Fruit fly (Drosophila melanogaster): ENCODE measurements around the gene CG17734.
A peak's percentile ranks its signal among the peaks of the same experiment; 100 is the strongest.

Gene CG17734

DNA sequence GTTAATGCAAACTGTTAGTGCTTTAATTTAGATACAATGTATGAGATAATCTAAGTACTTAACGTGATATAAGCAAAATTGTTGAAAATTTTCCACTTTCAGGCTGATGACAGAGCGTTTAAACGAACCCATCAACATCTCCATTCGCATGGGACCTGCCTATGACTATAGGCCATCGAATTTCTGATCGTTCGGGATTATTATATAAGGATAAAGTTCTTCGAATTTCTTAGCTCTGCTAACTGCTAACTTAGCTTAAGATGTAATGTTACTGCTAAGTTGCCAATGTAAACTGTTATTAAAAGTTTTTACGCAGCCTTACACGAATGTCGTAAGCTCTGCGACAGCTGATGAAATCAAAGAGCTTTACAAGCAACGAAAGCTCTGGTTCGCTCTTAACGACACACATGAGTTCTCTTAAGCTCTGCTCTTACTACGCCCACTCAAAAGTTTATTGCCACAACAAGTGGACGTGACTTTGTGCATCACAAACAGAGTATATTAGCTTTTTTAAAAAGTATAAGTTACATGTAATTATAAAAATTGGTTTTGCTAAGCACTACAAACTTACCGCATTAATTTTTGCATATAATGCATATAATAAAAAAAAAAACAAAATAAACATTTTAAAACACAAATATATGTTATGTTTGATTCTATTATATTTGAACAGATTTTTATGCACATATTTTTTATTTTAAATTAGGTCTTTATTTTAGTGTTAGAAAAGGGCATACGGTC is 47.0 kb downstream of the CG17734 start (continued):
- peak; percentile 85 for TF ChIP-seq CG7271 (tag; optimal IDR thresholded peaks at IDR 0.05)
- TF ChIP-seq sug (tag; optimal IDR thresholded peaks at IDR 0.05): peak; percentile 93
- peak; percentile 86 for TF ChIP-seq Mad (GFP tag; optimal IDR thresholded peaks at IDR 0.05)
- TF ChIP-seq Elba2 (GFP tag; optimal IDR thresholded peaks at IDR 0.05): no peak
- TF ChIP-seq Hr78 (GFP tag; optimal IDR thresholded peaks at IDR 0.05): peak in 1 of 2 experiments; percentile 96
- TF ChIP-seq Xbp1 (GFP tag; optimal IDR thresholded peaks at IDR 0.05): peak; percentile 97
- TF ChIP-seq Spps (tag; optimal IDR thresholded peaks at IDR 0.05): peak; percentile 94
- TF ChIP-seq Adf1 (GFP tag; IDR thresholded peaks at IDR 0.05): peak; percentile 88
- peak; percentile 83 for TF ChIP-seq Atf3 (GFP tag; optimal IDR thresholded peaks at IDR 0.05)
- TF ChIP-seq Jarid2 (GFP tag; optimal IDR thresholded peaks at IDR 0.05): peak; percentile 91
- TF ChIP-seq ranshi (GFP tag; IDR thresholded peaks at IDR 0.05): peak; percentile 97
- no peak for TF ChIP-seq Lpt (GFP tag; optimal IDR thresholded peaks at IDR 0.05)
- TF ChIP-seq jing (GFP tag; optimal IDR thresholded peaks at IDR 0.05): peak; percentile 91
- peak in 1 of 2 experiments; percentile 95 for TF ChIP-seq Dfd (GFP tag; optimal IDR thresholded peaks at IDR 0.05)
- no peak for TF ChIP-seq CG4282 (GFP tag; optimal IDR thresholded peaks at IDR 0.05)
- peak; percentile 95 for TF ChIP-seq CG12942 (GFP tag; optimal IDR thresholded peaks at IDR 0.05)
- TF ChIP-seq CG14965 (GFP tag; optimal IDR thresholded peaks at IDR 0.05; ENCODE audit: borderline replicate concordance): no peak
- peak; percentile 95 for TF ChIP-seq grau (tag; optimal IDR thresholded peaks at IDR 0.05)
- TF ChIP-seq ase (GFP tag; IDR thresholded peaks at IDR 0.05): peak; percentile 97
- peak; percentile 85 for TF ChIP-seq emc (GFP tag; optimal IDR thresholded peaks at IDR 0.05)
- peak; percentile 94 for TF ChIP-seq dimm (GFP tag; IDR thresholded peaks at IDR 0.05)
- TF ChIP-seq CG11504 (tag; optimal IDR thresholded peaks at IDR 0.05): peak; percentile 99
- peak; percentile 98 for TF ChIP-seq trh (GFP tag; optimal IDR thresholded peaks at IDR 0.05)
- TF ChIP-seq CG9727 (GFP tag; optimal IDR thresholded peaks at IDR 0.05): peak; percentile 100
- TF ChIP-seq lbe (GFP tag; optimal IDR thresholded peaks at IDR 0.05): peak; percentile 85
- TF ChIP-seq zen (tag; optimal IDR thresholded peaks at IDR 0.05): peak; percentile 96
- TF ChIP-seq CG8478 (optimal IDR thresholded peaks at IDR 0.05): no peak
- peak; percentile 51; the same call in 1 of the 2 replicates for TF ChIP-seq Bgb (GFP tag; IDR thresholded peaks at IDR 0.05; ENCODE audit: partially characterized antibody)
- peak; percentile 97 for TF ChIP-seq CG16815 (GFP tag; optimal IDR thresholded peaks at IDR 0.05)
- TF ChIP-seq nom (GFP tag; optimal IDR thresholded peaks at IDR 0.05): peak; percentile 89
- peak; percentile 80 for TF ChIP-seq Mes4 (GFP tag; optimal IDR thresholded peaks at IDR 0.05)
- TF ChIP-seq CG1233 (GFP tag; optimal IDR thresholded peaks at IDR 0.05): peak; percentile 99
- peak; percentile 99 for TF ChIP-seq CG3281 (GFP tag; optimal IDR thresholded peaks at IDR 0.05)
- TF ChIP-seq CG14014 (GFP tag; IDR thresholded peaks at IDR 0.05): peak; percentile 98
- TF ChIP-seq CG30403 (GFP tag; optimal IDR thresholded peaks at IDR 0.05): peak; percentile 99
- peak; percentile 95 for TF ChIP-seq NFAT (GFP tag; IDR thresholded peaks at IDR 0.05)
- peak; percentile 95 for TF ChIP-seq slp2 (GFP tag; optimal IDR thresholded peaks at IDR 0.05)
- TF ChIP-seq CG4404 (GFP tag; IDR thresholded peaks at IDR 0.05): peak; percentile 97
- TF ChIP-seq PHDP (tag; optimal IDR thresholded peaks at IDR 0.05): peak; percentile 99
- no peak for TF ChIP-seq CG11398 (GFP tag; optimal IDR thresholded peaks at IDR 0.05)
- TF ChIP-seq gcm2 (GFP tag; optimal IDR thresholded peaks at IDR 0.05): no peak
- TF ChIP-seq hkb (optimal IDR thresholded peaks at IDR 0.05): no peak
- TF ChIP-seq hkb (GFP tag; IDR thresholded peaks at IDR 0.05): peak; percentile 98
- TF ChIP-seq row (GFP tag; IDR thresholded peaks at IDR 0.05): peak; percentile 99
- no peak for TF ChIP-seq HLHmδ (GFP tag; optimal IDR thresholded peaks at IDR 0.05)
- TF ChIP-seq chif (GFP tag; optimal IDR thresholded peaks at IDR 0.05): peak; percentile 69 to 88
- peak; percentile 82 for TF ChIP-seq da (GFP tag; optimal IDR thresholded peaks at IDR 0.05)
- peak; percentile 79 for TF ChIP-seq CG10321 (GFP tag; IDR thresholded peaks at IDR 0.05)
- TF ChIP-seq sc (optimal IDR thresholded peaks at IDR 0.05): no peak
- TF ChIP-seq sc (GFP tag; optimal IDR thresholded peaks at IDR 0.05): peak; percentile 97
